Worm (Caenorhabditis elegans) whole organism, midembryonic: ENCODE measurements around the gene wht-6.

Source experiments
- T22C8.4 ChIP-seq: fragments of 200-800 bp; sonication (Bioruptor generic); IDR thresholded peaks from 2 replicates; pipeline ENCODE4 v1.3.6; 2022; ENCODE audit warnings: missing genetic modification characterization, missing compliant biosample characterization
- flt-1 ChIP-seq: fragments of 200-800 bp; sonication (Bioruptor generic); IDR thresholded peaks from 2 replicates; pipeline ENCODE4 v1.3.6; 2022; ENCODE audit warnings: missing genetic modification characterization, missing compliant biosample characterization
- klf-2 ChIP-seq: fragments of 200-800 bp; sonication (Bioruptor generic); conservative IDR thresholded peaks from 2 replicates; pipeline ENCODE4 v1.3.6; 2022; ENCODE audit warnings: missing genetic modification reagents, missing genetic modification characterization, missing compliant biosample characterization
- med-1 ChIP-seq: sonication (generic microtip); optimal IDR thresholded peaks from 2 replicates; lab custom pipeline; 2017; ENCODE audit warnings: missing genetic modification characterization, mild to moderate bottlenecking, missing compliant biosample characterization, antibody characterized with exemption, missing genetic modification reagents; ENCODE audit not compliant: insufficient read depth
- ref-1 ChIP-seq: fragments of 200-800 bp; sonication (Bioruptor generic); conservative IDR thresholded peaks from 2 replicates; pipeline ENCODE4 v1.3.6; 2022; ENCODE audit warnings: missing genetic modification reagents, missing genetic modification characterization, missing compliant biosample characterization

- TF ChIP-seq flt-1 (peak; percentile 68; the same call in 1 of the 2 replicates), T22C8.4 (GFP tag; lab: Robert Waterston, UW) (no peak), med-1 (GFP tag; lab: Kevin White, UChicago) (no peak), klf-2 (GFP tag; lab: Robert Waterston, UW) (no peak), ref-1 (GFP tag; lab: Robert Waterston, UW) (no peak)
These were observed 39.8 kb upstream of the wht-6 start, which contains the start of the genes mrps-17 and txdc-9 for ce11 chrIII:6431766-6432228.
